Fruit fly (Drosophila melanogaster) whole organism, embryonic: Measurements from ENCODE around the gene CG8141.

Experiments used
- Abd-B ChIP-seq: fragments of 200-800 bp; sonication (Bioruptor generic); optimal IDR thresholded peaks from 2 replicates; lab custom pipeline; 2018; ENCODE audit warnings: missing biosample characterization, mild to moderate bottlenecking, missing genetic modification characterization, moderate library complexity
- CG11560 ChIP-seq: fragments of 200-800 bp; sonication (Bioruptor generic); IDR thresholded peaks from 3 replicates; pipeline ENCODE4 v1.3.6; 2022; ENCODE audit warnings: missing biosample characterization, missing genetic modification characterization
- CG12071 ChIP-seq: fragments of 200-800 bp; sonication (Bioruptor generic); optimal IDR thresholded peaks from 3 replicates; lab custom pipeline; 2018; ENCODE audit warnings: missing biosample characterization, mild to moderate bottlenecking, missing genetic modification characterization
- CG12769 ChIP-seq: fragments of 200-800 bp; sonication (Bioruptor generic); optimal IDR thresholded peaks from 2 replicates; lab custom pipeline; 2019; ENCODE audit warnings: missing biosample characterization, mild to moderate bottlenecking, missing genetic modification characterization, moderate library complexity
- CG14860 ChIP-seq: fragments of 200-800 bp; sonication (Bioruptor generic); IDR thresholded peaks from 3 replicates; pipeline ENCODE4 v1.3.6; 2022; ENCODE audit warnings: missing biosample characterization, missing genetic modification characterization; ENCODE audit not compliant: partially characterized antibody
- CG17612 ChIP-seq: fragments of 200-800 bp; sonication (Bioruptor generic); IDR thresholded peaks from 2 replicates; pipeline ENCODE4 v1.3.6; 2022; ENCODE audit warnings: missing biosample characterization, missing genetic modification characterization
- CG2116 ChIP-seq: fragments of 200-800 bp; sonication (Bioruptor generic); optimal IDR thresholded peaks from 3 replicates; lab custom pipeline; 2018; ENCODE audit warnings: missing biosample characterization, mild to moderate bottlenecking, missing genetic modification characterization
- CG2120 ChIP-seq: fragments of 200-800 bp; sonication (Bioruptor generic); optimal IDR thresholded peaks from 3 replicates; lab custom pipeline; 2016; ENCODE audit warnings: missing biosample characterization, missing genetic modification characterization
- CG2199 ChIP-seq: fragments of 200-800 bp; sonication (Bioruptor generic); IDR thresholded peaks from 3 replicates; pipeline ENCODE4 v1.3.6; 2022; ENCODE audit warnings: missing biosample characterization, missing genetic modification characterization
- CG3407 ChIP-seq: fragments of 200-800 bp; sonication (Bioruptor generic); optimal IDR thresholded peaks from 2 replicates; lab custom pipeline; 2018; ENCODE audit warnings: missing biosample characterization, mild to moderate bottlenecking, missing genetic modification characterization
- CG4730 ChIP-seq: fragments of 200-800 bp; sonication (Bioruptor generic); IDR thresholded peaks from 2 replicates; pipeline ENCODE4 v1.3.6; 2022; ENCODE audit warnings: missing biosample characterization, missing genetic modification characterization
- CG6272 ChIP-seq: fragments of 200-800 bp; sonication (Bioruptor generic); IDR thresholded peaks from 2 replicates; pipeline ENCODE4 v1.3.6; 2022; ENCODE audit warnings: missing biosample characterization, missing genetic modification characterization
- CG7357 ChIP-seq: fragments of 200-800 bp; sonication (Bioruptor generic); IDR thresholded peaks from 3 replicates; pipeline ENCODE4 v1.3.6; 2022; ENCODE audit warnings: missing biosample characterization, missing genetic modification characterization
- CG7839 ChIP-seq: fragments of 200-800 bp; sonication (Bioruptor generic); optimal IDR thresholded peaks from 3 replicates; lab custom pipeline; 2018; ENCODE audit warnings: missing biosample characterization, mild to moderate bottlenecking, missing genetic modification characterization, moderate library complexity
- CG8388 ChIP-seq: fragments of 200-800 bp; sonication (Bioruptor generic); optimal IDR thresholded peaks from 2 replicates; lab custom pipeline; 2019; ENCODE audit warnings: missing biosample characterization, mild to moderate bottlenecking, missing genetic modification characterization, moderate library complexity
- CG9797 ChIP-seq: fragments of 200-800 bp; sonication (Bioruptor generic); optimal IDR thresholded peaks from 3 replicates; lab custom pipeline; 2018; ENCODE audit warnings: missing biosample characterization, mild to moderate bottlenecking, missing genetic modification characterization
- CG9932 ChIP-seq: fragments of 200-800 bp; sonication (Bioruptor generic); IDR thresholded peaks from 2 replicates; pipeline ENCODE4 v1.3.6; 2022; ENCODE audit warnings: missing biosample characterization, missing genetic modification characterization
- Dbx ChIP-seq: fragments of 200-800 bp; sonication (Bioruptor generic); IDR thresholded peaks from 3 replicates; pipeline ENCODE4 v1.3.6; 2022; ENCODE audit warnings: missing biosample characterization, missing genetic modification characterization
- Dip3 ChIP-seq: fragments of 200-800 bp; sonication (Bioruptor generic); optimal IDR thresholded peaks from 3 replicates; lab custom pipeline; 2016; ENCODE audit warnings: missing biosample characterization, missing genetic modification characterization
- H15 ChIP-seq: fragments of 200-800 bp; sonication (Bioruptor generic); IDR thresholded peaks from 3 replicates; pipeline ENCODE4 v1.3.6; 2022; ENCODE audit warnings: missing biosample characterization, missing genetic modification characterization
- Med ChIP-seq: fragments of 200-800 bp; sonication (Bioruptor generic); peaks from one replicate; lab custom pipeline; 2016; ENCODE audit warnings: missing biosample characterization, missing genetic modification characterization, mild to moderate bottlenecking, inconsistent platforms, moderate library complexity
- Mrtf ChIP-seq: fragments of 200-800 bp; sonication (Bioruptor generic); IDR thresholded peaks from 3 replicates; pipeline ENCODE4 v1.3.6; 2022; ENCODE audit warnings: missing biosample characterization, missing genetic modification characterization
- Sox102F ChIP-seq: fragments of 200-800 bp; sonication (Bioruptor generic); optimal IDR thresholded peaks from 2 replicates; lab custom pipeline; 2018; ENCODE audit warnings: missing biosample characterization, mild to moderate bottlenecking, missing genetic modification characterization, moderate library complexity
- YL-1 ChIP-seq: fragments of 200-800 bp; sonication (Bioruptor generic); optimal IDR thresholded peaks from 3 replicates; lab custom pipeline; 2017; ENCODE audit warnings: missing biosample characterization, mild to moderate bottlenecking, missing genetic modification characterization
- al ChIP-seq: fragments of 200-800 bp; sonication (Bioruptor generic); IDR thresholded peaks from 2 replicates; pipeline ENCODE4 v1.3.6; 2022; ENCODE audit warnings: missing biosample characterization, missing genetic modification characterization
- ap ChIP-seq: fragments of 200-800 bp; sonication (Bioruptor generic); IDR thresholded peaks from 2 replicates; pipeline ENCODE4 v1.3.6; 2022; ENCODE audit warnings: missing biosample characterization, missing genetic modification characterization
- az2 ChIP-seq: fragments of 200-800 bp; sonication (Bioruptor generic); optimal IDR thresholded peaks from 3 replicates; lab custom pipeline; 2016; ENCODE audit warnings: missing biosample characterization, missing genetic modification characterization
- bcd ChIP-seq: fragments of 200-800 bp; sonication (Bioruptor generic); optimal IDR thresholded peaks from 2 replicates; lab custom pipeline; 2017; ENCODE audit warnings: missing biosample characterization, mild to moderate bottlenecking, missing genetic modification characterization
- chinmo ChIP-seq: fragments of 200-800 bp; sonication (Bioruptor generic); IDR thresholded peaks from 4 replicates; pipeline ENCODE4 v1.3.6; 2022; ENCODE audit warnings: missing biosample characterization, missing genetic modification characterization; ENCODE audit not compliant: partially characterized antibody
- dpn ChIP-seq, 2 experiments: fragments of 200-800 bp; sonication (Bioruptor generic); optimal IDR thresholded peaks; 3 replicates each; lab custom pipeline; 2016; ENCODE audit warnings: missing biosample characterization in 2 of 2, missing genetic modification characterization in 2 of 2
- ems ChIP-seq: fragments of 200-800 bp; sonication (Bioruptor generic); optimal IDR thresholded peaks from 3 replicates; lab custom pipeline; 2016; ENCODE audit warnings: missing biosample characterization, missing genetic modification characterization
- gem ChIP-seq: fragments of 200-800 bp; sonication (Bioruptor generic); optimal IDR thresholded peaks from 2 replicates; lab custom pipeline; 2019; ENCODE audit warnings: missing biosample characterization, mild to moderate bottlenecking, missing genetic modification characterization, moderate library complexity
- jumu ChIP-seq: fragments of 200-800 bp; sonication (Bioruptor generic); optimal IDR thresholded peaks from 3 replicates; lab custom pipeline; 2016; ENCODE audit warnings: missing biosample characterization, missing genetic modification characterization
- klu ChIP-seq: fragments of 200-800 bp; sonication (Bioruptor generic); IDR thresholded peaks from 2 replicates; pipeline ENCODE4 v1.3.6; 2022; ENCODE audit warnings: missing biosample characterization, missing genetic modification characterization
- lola ChIP-seq, 3 experiments: fragments of >200 bp in 2 of 3; fragments of 200-800 bp in 1 of 3; sonication (Bioruptor generic) in 1 of 3; optimal IDR thresholded peaks; 2 replicates each; lab custom pipeline; 2017 to 2019; ENCODE audit warnings: missing biosample characterization in 3 of 3, missing genetic modification characterization in 3 of 3, mild to moderate bottlenecking in 1 of 3, moderate library complexity in 1 of 3
- nmo ChIP-seq: fragments of 200-800 bp; sonication (Bioruptor generic); optimal IDR thresholded peaks from 2 replicates; lab custom pipeline; 2018; ENCODE audit warnings: missing biosample characterization, mild to moderate bottlenecking, missing genetic modification characterization, moderate library complexity
- odd ChIP-seq: fragments of 200-800 bp; sonication (Bioruptor generic); optimal IDR thresholded peaks from 2 replicates; lab custom pipeline; 2017; ENCODE audit warnings: missing biosample characterization, mild to moderate bottlenecking, missing genetic modification characterization
- otp ChIP-seq: fragments of 200-800 bp; sonication (Bioruptor generic); IDR thresholded peaks from 3 replicates; pipeline ENCODE4, ENCODE4 v1.3.6; 2022; ENCODE audit warnings: missing biosample characterization, missing genetic modification characterization
- rib ChIP-seq: fragments of 200-800 bp; sonication (Bioruptor generic); IDR thresholded peaks from 2 replicates; pipeline ENCODE4 v1.3.6; 2022; ENCODE audit warnings: missing biosample characterization, missing genetic modification characterization
- row ChIP-seq: fragments of 200-800 bp; sonication (Bioruptor generic); IDR thresholded peaks from 3 replicates; pipeline ENCODE4 v1.3.6; 2022; ENCODE audit warnings: missing biosample characterization, missing genetic modification characterization
- schlank ChIP-seq: fragments of 200-800 bp; sonication (Bioruptor generic); optimal IDR thresholded peaks from 2 replicates; lab custom pipeline; 2018; ENCODE audit warnings: missing biosample characterization, mild to moderate bottlenecking, missing genetic modification characterization
- sens ChIP-seq: fragments of 200-800 bp; sonication (Bioruptor generic); peaks from one replicate; lab custom pipeline; 2016; ENCODE audit warnings: missing biosample characterization, missing genetic modification characterization
- slbo ChIP-seq: fragments of 200-800 bp; sonication (Bioruptor generic); IDR thresholded peaks from 2 replicates; pipeline ENCODE4 v1.3.6; 2022; ENCODE audit warnings: missing biosample characterization, missing genetic modification characterization
- unpg ChIP-seq: fragments of 200-800 bp; sonication (Bioruptor generic); optimal IDR thresholded peaks from 3 replicates; lab custom pipeline; 2018; ENCODE audit warnings: missing biosample characterization, mild to moderate bottlenecking, missing genetic modification characterization, moderate library complexity
- vnd ChIP-seq: fragments of 200-800 bp; sonication (Bioruptor generic); IDR thresholded peaks from 3 replicates; pipeline ENCODE4 v1.3.6; 2022; ENCODE audit warnings: missing biosample characterization, missing genetic modification characterization; ENCODE audit not compliant: partially characterized antibody
- zfh2 ChIP-seq: fragments of 200-800 bp; sonication (Bioruptor generic); optimal IDR thresholded peaks from 2 replicates; lab custom pipeline; 2016; ENCODE audit warnings: missing biosample characterization, missing genetic modification characterization

The CG8141 gene

DNA sequence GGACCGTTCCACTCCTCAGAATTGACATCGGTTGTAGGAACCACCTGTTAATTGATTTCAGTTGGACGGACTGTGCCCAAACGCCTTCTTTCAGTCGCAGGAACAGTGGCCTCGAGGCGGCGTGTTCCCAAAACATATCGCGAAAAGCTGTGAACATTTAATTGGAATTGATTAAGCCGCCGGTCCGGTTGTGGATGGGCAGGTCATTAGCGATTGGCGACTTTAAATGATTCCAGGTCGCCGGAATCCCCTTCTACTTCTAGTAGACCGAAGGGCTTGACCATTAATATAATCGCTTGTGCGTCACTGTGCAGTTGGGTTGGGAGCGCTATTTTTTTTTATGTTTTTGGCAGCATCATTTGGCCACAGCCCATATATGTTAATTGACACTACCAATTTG is 30.4 kb downstream of the CG8141 start:
- TF ChIP-seq nmo (GFP tag; lab: Kevin White, UChicago) (no peak), row (GFP tag; lab: Robert Waterston, UW) (0 out of 3 replicates have a peak, but pooled peaks have one; percentile 12), Abd-B (GFP tag; lab: Kevin White, UChicago) (no peak), jumu (GFP tag; lab: Kevin White, UChicago) (no peak), CG4730 (GFP tag; lab: Robert Waterston, UW) (0 out of 2 replicates have a peak, but pooled peaks have one; percentile 20), CG6272 (GFP tag; lab: Robert Waterston, UW) (no peak), Sox102F (peak; percentile 8), CG8388 (no peak), CG3407 (no peak), slbo (GFP tag; lab: Robert Waterston, UW) (0 out of 2 replicates have a peak, but pooled peaks have one; percentile 33), unpg (GFP tag; lab: Kevin White, UChicago) (peak; percentile 5), odd (no peak), Dip3 (GFP tag; lab: Kevin White, UChicago) (peak; percentile 11), zfh2 (GFP tag; lab: Kevin White, UChicago) (peak; percentile 25), ems (no peak), CG12769 (tag; lab: Kevin White, UChicago) (no peak), sens (GFP tag; lab: Kevin White, UChicago) (peak; percentile 45), klu (GFP tag; lab: Robert Waterston, UW) (no peak), CG14860 (0 out of 3 replicates have a peak, but pooled peaks have one; percentile 30), schlank (tag; lab: Kevin White, UChicago) (no peak), dpn (GFP tag; optimal IDR thresholded peaks at IDR 0.05; lab: Kevin White, UChicago) (no peak), al (GFP tag; lab: Robert Waterston, UW) (0 out of 2 replicates have a peak, but pooled peaks have one; percentile 14), Med (GFP tag; lab: Kevin White, UChicago) (peak; percentile 49), otp (GFP tag; lab: Robert Waterston, UW) (no peak), rib (GFP tag; lab: Robert Waterston, UW) (no peak), Mrtf (GFP tag; lab: Robert Waterston, UW) (no peak), chinmo (0 out of 4 replicates have a peak, but pooled peaks have one; percentile 22), CG11560 (tag; lab: Robert Waterston, UW) (no peak), CG7357 (GFP tag; lab: Robert Waterston, UW) (0 out of 3 replicates have a peak, but pooled peaks have one; percentile 20), gem (tag; lab: Kevin White, UChicago) (peak; percentile 22), CG7839 (tag; lab: Kevin White, UChicago) (peak; percentile 1), CG9932 (GFP tag; lab: Robert Waterston, UW) (peak; percentile 65), CG12071 (GFP tag; lab: Kevin White, UChicago) (no peak), lola (GFP tag; optimal IDR thresholded peaks at IDR 0.05; lab: Kevin White, UChicago) (no peak), CG2199 (GFP tag; lab: Robert Waterston, UW) (no peak), CG9797 (no peak), vnd (GFP tag; lab: Robert Waterston, UW) (no peak), ap (GFP tag; lab: Robert Waterston, UW) (0 out of 2 replicates have a peak, but pooled peaks have one; percentile 8), YL-1 (GFP tag; lab: Kevin White, UChicago) (no peak), CG17612 (GFP tag; lab: Robert Waterston, UW) (no peak), Dbx (GFP tag; lab: Robert Waterston, UW) (no peak), CG2120 (GFP tag; lab: Kevin White, UChicago) (peak; percentile 23), bcd (GFP tag; lab: Kevin White, UChicago) (peak; percentile 4), az2 (GFP tag; lab: Kevin White, UChicago) (no peak), CG2116 (GFP tag; lab: Kevin White, UChicago) (no peak), H15 (GFP tag; lab: Robert Waterston, UW) (0 out of 3 replicates have a peak, but pooled peaks have one; percentile 44)
- TF ChIP-seq, all 482 proteins: peak for 20
